Worm (Caenorhabditis elegans) whole organism, L2 larva: ENCODE results near the gene tin-9.1.

Experiments
- C34F6.9 ChIP-seq: fragments of 150-350 bp; optimal IDR thresholded peaks from 2 replicates; lab custom pipeline; 2014; ENCODE audit warnings: missing biosample characterization, missing genetic modification characterization
- F13H6.1 ChIP-seq: sonication (generic microtip); optimal IDR thresholded peaks from 2 replicates; lab custom pipeline; 2016; ENCODE audit warnings: missing genetic modification characterization, missing compliant biosample characterization
- Y55F3AM.14 ChIP-seq: fragments of 200-800 bp; sonication (Bioruptor generic); optimal IDR thresholded peaks from 2 replicates; lab custom pipeline; 2018; ENCODE audit warnings: mild to moderate bottlenecking, missing genetic modification characterization, missing compliant biosample characterization
- aly-2 ChIP-seq: fragments of 150-350 bp; optimal IDR thresholded peaks from 2 replicates; lab custom pipeline; 2014; ENCODE audit warnings: missing biosample characterization, missing genetic modification characterization
- ama-1 ChIP-seq: fragments of 150-350 bp; optimal IDR thresholded peaks from 2 replicates; lab custom pipeline; 2018; ENCODE audit warnings: inconsistent platforms
- ceh-16 ChIP-seq: fragments of 150-350 bp; optimal IDR thresholded peaks from 2 replicates; lab custom pipeline; 2014; ENCODE audit warnings: missing biosample characterization, missing genetic modification characterization
- ceh-82 ChIP-seq: fragments of 150-350 bp; optimal IDR thresholded peaks from 2 replicates; lab custom pipeline; 2014; ENCODE audit warnings: missing biosample characterization, missing genetic modification characterization
- dmd-4 ChIP-seq: sonication (generic microtip); optimal IDR thresholded peaks from 2 replicates; lab custom pipeline; 2017; ENCODE audit warnings: missing biosample characterization, missing genetic modification characterization
- egl-27 ChIP-seq: sonication (generic microtip); optimal IDR thresholded peaks from 3 replicates; lab custom pipeline; 2017; ENCODE audit warnings: missing biosample characterization, missing genetic modification reagents, missing genetic modification characterization
- fos-1 ChIP-seq: fragments of 150-350 bp; optimal IDR thresholded peaks from 2 replicates; lab custom pipeline; 2014; ENCODE audit warnings: missing biosample characterization, missing genetic modification characterization
- gmeb-1 ChIP-seq: fragments of 150-350 bp; optimal IDR thresholded peaks from 2 replicates; lab custom pipeline; 2014; ENCODE audit warnings: missing biosample characterization, missing genetic modification characterization
- lin-11 ChIP-seq: fragments of 150-350 bp; sonication (generic microtip); optimal IDR thresholded peaks from 2 replicates; lab custom pipeline; 2014; ENCODE audit warnings: missing biosample characterization, missing genetic modification characterization, inconsistent platforms, mixed read lengths
- lin-13 ChIP-seq: fragments of 150-350 bp; optimal IDR thresholded peaks from 2 replicates; lab custom pipeline; 2014; ENCODE audit warnings: missing biosample characterization, missing genetic modification reagents, missing genetic modification characterization
- lin-39 ChIP-seq: fragments of 150-350 bp; optimal IDR thresholded peaks from 2 replicates; lab custom pipeline; 2014; ENCODE audit warnings: missing biosample characterization, missing genetic modification reagents, missing genetic modification characterization
- lsy-2 ChIP-seq, 2 experiments: fragments of 150-350 bp in 1 of 2; sonication (generic microtip) in 1 of 2; optimal IDR thresholded peaks; 2 replicates each; lab custom pipeline; 2014 to 2017; ENCODE audit warnings: missing biosample characterization in 2 of 2, missing genetic modification characterization in 2 of 2
- mab-5 ChIP-seq: fragments of 150-350 bp; optimal IDR thresholded peaks from 2 replicates; lab custom pipeline; 2014; ENCODE audit warnings: missing biosample characterization, missing genetic modification characterization
- mbf-1 ChIP-seq: sonication (generic microtip); optimal IDR thresholded peaks from 2 replicates; lab custom pipeline; 2017; ENCODE audit warnings: missing biosample characterization, missing genetic modification characterization
- nhr-10 ChIP-seq: sonication (generic microtip); optimal IDR thresholded peaks from 2 replicates; lab custom pipeline; 2017; ENCODE audit warnings: missing biosample characterization, missing genetic modification characterization
- nhr-11 ChIP-seq: fragments of 150-350 bp; optimal IDR thresholded peaks from 2 replicates; lab custom pipeline; 2014; ENCODE audit warnings: missing biosample characterization, missing genetic modification characterization
- nhr-12 ChIP-seq: fragments of 150-350 bp; optimal IDR thresholded peaks from 2 replicates; lab custom pipeline; 2014; ENCODE audit warnings: missing biosample characterization, missing genetic modification characterization
- nhr-129 ChIP-seq: fragments of 150-350 bp; optimal IDR thresholded peaks from 2 replicates; lab custom pipeline; 2014; ENCODE audit warnings: missing biosample characterization, missing genetic modification characterization
- nhr-21 ChIP-seq: fragments of 150-350 bp; optimal IDR thresholded peaks from 2 replicates; lab custom pipeline; 2014; ENCODE audit warnings: missing biosample characterization, missing genetic modification characterization
- nhr-23 ChIP-seq: fragments of 150-350 bp; optimal IDR thresholded peaks from 2 replicates; lab custom pipeline; 2014; ENCODE audit warnings: missing biosample characterization, missing genetic modification reagents, missing genetic modification characterization
- nhr-237 ChIP-seq: fragments of 150-350 bp; optimal IDR thresholded peaks from 2 replicates; lab custom pipeline; 2014; ENCODE audit warnings: missing biosample characterization, missing genetic modification characterization
- nhr-6 ChIP-seq: fragments of 150-350 bp; optimal IDR thresholded peaks from 2 replicates; lab custom pipeline; 2014; ENCODE audit warnings: missing biosample characterization, missing genetic modification characterization
- nhr-77 ChIP-seq: fragments of 150-350 bp; optimal IDR thresholded peaks from 2 replicates; lab custom pipeline; 2014; ENCODE audit warnings: missing biosample characterization, missing genetic modification characterization
- peb-1 ChIP-seq: fragments of 150-350 bp; optimal IDR thresholded peaks from 2 replicates; lab custom pipeline; 2014; ENCODE audit warnings: missing biosample characterization, missing genetic modification characterization
- sem-4 ChIP-seq: fragments of 150-350 bp; optimal IDR thresholded peaks from 2 replicates; lab custom pipeline; 2014; ENCODE audit warnings: missing biosample characterization, missing genetic modification reagents, missing genetic modification characterization
- skn-1 ChIP-seq: sonication (generic microtip); optimal IDR thresholded peaks from 2 replicates; lab custom pipeline; 2017; ENCODE audit warnings: missing biosample characterization, missing genetic modification characterization
- sma-3 ChIP-seq: sonication (generic microtip); optimal IDR thresholded peaks from 2 replicates; lab custom pipeline; 2016; ENCODE audit warnings: missing genetic modification reagents, missing genetic modification characterization, missing compliant biosample characterization
- snpc-4 ChIP-seq: fragments of 150-350 bp; optimal IDR thresholded peaks from 2 replicates; lab custom pipeline; 2014; ENCODE audit warnings: missing biosample characterization, missing genetic modification characterization
- unc-39 ChIP-seq: fragments of 150-350 bp; optimal IDR thresholded peaks from 2 replicates; lab custom pipeline; 2014; ENCODE audit warnings: missing biosample characterization, missing genetic modification characterization
- unc-55 ChIP-seq: fragments of 150-350 bp; sonication (generic microtip); optimal IDR thresholded peaks from 3 replicates; lab custom pipeline; 2014; ENCODE audit warnings: missing biosample characterization, missing genetic modification reagents, missing genetic modification characterization
- unc-62 ChIP-seq: fragments of 150-350 bp; optimal IDR thresholded peaks from 2 replicates; lab custom pipeline; 2014; ENCODE audit warnings: missing biosample characterization, missing genetic modification reagents, missing genetic modification characterization
- zag-1 ChIP-seq: fragments of 150-350 bp; optimal IDR thresholded peaks from 2 replicates; lab custom pipeline; 2014; ENCODE audit warnings: missing biosample characterization, missing genetic modification characterization
- ztf-4 ChIP-seq: fragments of 150-350 bp; optimal IDR thresholded peaks from 2 replicates; lab custom pipeline; 2014; ENCODE audit warnings: missing biosample characterization, missing genetic modification characterization

Gene tin-9.1

ce11 chrIV:7012731-7013445 lies 31.5 kb downstream of the tin-9.1 start:
- no peak for TF ChIP-seq nhr-129
- TF ChIP-seq mab-5 (tag; lab: Kevin White, UChicago) = no peak
- TF ChIP-seq nhr-237 (tag; lab: Kevin White, UChicago) = no peak
- peak; percentile 42 for TF ChIP-seq unc-55 (GFP tag; lab: Kevin White, UChicago)
- no peak for TF ChIP-seq aly-2 (tag; lab: Kevin White, UChicago)
- peak; percentile 42 for TF ChIP-seq C34F6.9 (tag; lab: Kevin White, UChicago)
- TF ChIP-seq gmeb-1 = no peak
- no peak for TF ChIP-seq nhr-10 (tag; lab: Kevin White, UChicago)
- no peak for TF ChIP-seq nhr-23 (tag; lab: Kevin White, UChicago)
- TF ChIP-seq F13H6.1 (tag; lab: Kevin White, UChicago) = no peak
- no peak for TF ChIP-seq Y55F3AM.14
- no peak for TF ChIP-seq nhr-21 (tag; lab: Kevin White, UChicago)
- TF ChIP-seq lin-13 (GFP tag; lab: Kevin White, UChicago) = no peak
- TF ChIP-seq fos-1 = peak; percentile 34
- TF ChIP-seq peb-1 (tag; lab: Kevin White, UChicago) = no peak
- no peak for TF ChIP-seq ceh-82
- TF ChIP-seq nhr-77 = no peak

- TF ChIP-seq zag-1 (tag; lab: Kevin White, UChicago) (no peak), nhr-21 (tag; lab: Kevin White, UChicago) (no peak), ceh-16 (no peak), lin-11 (tag; lab: Kevin White, UChicago) (no peak), fos-1 (no peak), sem-4 (tag; lab: Kevin White, UChicago) (no peak), unc-62 (GFP tag; lab: Kevin White, UChicago) (no peak), nhr-12 (tag; lab: Kevin White, UChicago) (no peak), ama-1 (no peak), snpc-4 (tag; lab: Kevin White, UChicago) (no peak), sma-3 (GFP tag; lab: Kevin White, UChicago) (no peak), skn-1 (tag; lab: Kevin White, UChicago) (no peak)
Measured at ce11 chrIV:7012214-7012613, 32.2 kb downstream of the tin-9.1 start.

ce11 chrIV:7011728-7012127 lies 32.7 kb downstream of the tin-9.1 start, which contains the start of gene trxr-1:
TSS of gene trxr-1 (plus strand) at chrIV:7011954.
- TF ChIP-seq ceh-82 (no peak), nhr-6 (tag; lab: Kevin White, UChicago) (no peak), lin-11 (tag; lab: Kevin White, UChicago) (no peak), nhr-129 (no peak), F13H6.1 (tag; lab: Kevin White, UChicago) (no peak), skn-1 (tag; lab: Kevin White, UChicago) (no peak), dmd-4 (tag; lab: Kevin White, UChicago) (no peak), lsy-2 (tag; optimal IDR thresholded peaks at IDR 0.05; lab: Kevin White, UChicago) (no peak), fos-1 (no peak), nhr-11 (no peak), ceh-16 (no peak), ztf-4 (tag; lab: Kevin White, UChicago) (no peak), zag-1 (tag; lab: Kevin White, UChicago) (no peak), mbf-1 (tag; lab: Kevin White, UChicago) (no peak), peb-1 (tag; lab: Kevin White, UChicago) (no peak), sem-4 (tag; lab: Kevin White, UChicago) (no peak), egl-27 (tag; lab: Kevin White, UChicago) (no peak), unc-62 (GFP tag; lab: Kevin White, UChicago) (no peak)

ce11 chrIV:7010835-7011234 lies 33.6 kb downstream of the tin-9.1 start, which contains the start of gene C25A8.1:
TSS of gene C25A8.1 (plus strand) at chrIV:7011135.
- no peak for TF ChIP-seq lin-39 (tag; lab: Kevin White, UChicago)
- TF ChIP-seq C34F6.9 (tag; lab: Kevin White, UChicago) = no peak
- TF ChIP-seq snpc-4 (tag; lab: Kevin White, UChicago) = no peak
- no peak for TF ChIP-seq unc-39 (tag; lab: Kevin White, UChicago)
- TF ChIP-seq, all 48 proteins: peak for 0
